Fruit fly (Drosophila melanogaster): ENCODE results near the gene CG9632.

Gene CG9632

DNA sequence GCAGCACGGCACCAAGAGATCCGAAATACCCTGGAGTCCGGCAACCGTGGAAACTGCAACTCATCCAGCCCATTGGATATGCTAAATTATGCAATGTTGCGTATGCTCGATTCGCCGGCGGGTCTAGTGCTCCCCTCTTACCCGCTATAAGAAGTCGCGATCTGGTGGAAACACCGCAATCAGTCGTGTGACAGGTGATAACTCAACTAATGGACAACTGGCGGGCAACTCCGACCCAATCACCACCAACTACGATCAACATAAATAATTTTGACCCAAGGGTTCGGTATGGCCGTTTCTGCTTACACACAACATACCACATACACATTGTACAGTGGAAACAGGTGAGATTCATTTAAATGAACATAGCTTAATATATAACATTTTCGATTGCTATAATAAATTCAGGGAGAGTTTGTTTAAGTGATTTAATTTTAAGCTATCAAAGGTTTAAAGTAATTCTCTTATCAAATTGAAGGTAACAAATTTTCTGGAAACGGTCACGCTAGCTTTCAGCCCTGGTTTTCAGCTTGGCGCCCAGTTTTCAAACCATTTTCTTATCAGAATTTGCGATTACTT, 2.7 kb upstream of the CG9632 start, which contains the start of gene Hmt-1 (continued):
- TF ChIP-seq Awh (GFP tag; IDR thresholded peaks at IDR 0.05) (no peak), CG13424 (tag; optimal IDR thresholded peaks at IDR 0.05) (peak; percentile 5), ac (GFP tag; optimal IDR thresholded peaks at IDR 0.05) (no peak), H2.0 (GFP tag; IDR thresholded peaks at IDR 0.05) (no peak), al (GFP tag; IDR thresholded peaks at IDR 0.05) (no peak), CHES-1-like (GFP tag; optimal IDR thresholded peaks at IDR 0.05) (peak; percentile 3), Mad (GFP tag; optimal IDR thresholded peaks at IDR 0.05) (no peak), CG7357 (GFP tag; IDR thresholded peaks at IDR 0.05) (peak; percentile 92), sens (GFP tag) (peak; percentile 83), rib (GFP tag; IDR thresholded peaks at IDR 0.05) (no peak), ab (GFP tag; optimal IDR thresholded peaks at IDR 0.05) (no peak), phol (tag; optimal IDR thresholded peaks at IDR 0.05) (peak; percentile 57), vfl (GFP tag; optimal IDR thresholded peaks at IDR 0.05) (no peak), CG9797 (GFP tag; optimal IDR thresholded peaks at IDR 0.05) (peak; percentile 92), lilli (GFP tag; optimal IDR thresholded peaks at IDR 0.05) (peak; percentile 43), dpn (GFP tag; optimal IDR thresholded peaks at IDR 0.05) (no peak), HLH4C (GFP tag; IDR thresholded peaks at IDR 0.05; ENCODE audit: partially characterized antibody) (no peak), E2f1 (GFP tag; IDR thresholded peaks at IDR 0.05) (no peak), Sox100B (GFP tag; optimal IDR thresholded peaks at IDR 0.05) (no peak), wek (GFP tag; optimal IDR thresholded peaks at IDR 0.05) (no peak), CG13775 (GFP tag; optimal IDR thresholded peaks at IDR 0.05) (no peak), Jarid2 (GFP tag; optimal IDR thresholded peaks at IDR 0.05) (peak; percentile 51), tna (GFP tag; IDR thresholded peaks at IDR 0.05; ENCODE audit: partially characterized antibody) (no peak), CG13624 (GFP tag; optimal IDR thresholded peaks at IDR 0.05) (no peak), Dad (GFP tag; optimal IDR thresholded peaks at IDR 0.05) (no peak), CG7786 (GFP tag; optimal IDR thresholded peaks at IDR 0.05) (no peak), pum (GFP tag; optimal IDR thresholded peaks at IDR 0.05) (no peak), amos (GFP tag; IDR thresholded peaks at IDR 0.05; ENCODE audit: partially characterized antibody) (no peak), abd-A (tag; optimal IDR thresholded peaks at IDR 0.05) (no peak), CG12659 (GFP tag; optimal IDR thresholded peaks at IDR 0.05) (peak; percentile 54), Hmr (GFP tag; optimal IDR thresholded peaks at IDR 0.05) (peak; percentile 8), CG9876 (GFP tag; optimal IDR thresholded peaks at IDR 0.05) (no peak), luna (GFP tag; optimal IDR thresholded peaks at IDR 0.05) (no peak), gsb (GFP tag; IDR thresholded peaks at IDR 0.05) (no peak), Dip2 (GFP tag; IDR thresholded peaks at IDR 0.05) (no peak), row (GFP tag; IDR thresholded peaks at IDR 0.05) (peak; percentile 67), HmgZ (tag; optimal IDR thresholded peaks at IDR 0.05) (peak; percentile 42), trh (GFP tag; optimal IDR thresholded peaks at IDR 0.05) (no peak), CG2120 (GFP tag; optimal IDR thresholded peaks at IDR 0.05) (peak; percentile 31), HHEX (GFP tag; optimal IDR thresholded peaks at IDR 0.05) (no peak), sima (GFP tag; optimal IDR thresholded peaks at IDR 0.05) (no peak), ap (GFP tag; IDR thresholded peaks at IDR 0.05) (no peak), Lpt (GFP tag; optimal IDR thresholded peaks at IDR 0.05) (no peak), CG2116 (GFP tag; optimal IDR thresholded peaks at IDR 0.05) (peak; percentile 61), bigmax (GFP tag; optimal IDR thresholded peaks at IDR 0.05) (no peak), CG17802 (tag; optimal IDR thresholded peaks at IDR 0.05) (no peak), CG14965 (GFP tag; optimal IDR thresholded peaks at IDR 0.05; ENCODE audit: borderline replicate concordance) (no peak), Atf3 (GFP tag; optimal IDR thresholded peaks at IDR 0.05) (no peak), CG12769 (tag; optimal IDR thresholded peaks at IDR 0.05) (no peak), Trl (optimal IDR thresholded peaks at IDR 0.05) (no peak), Trl (GFP tag; optimal IDR thresholded peaks at IDR 0.05) (no peak), CG6272 (GFP tag; IDR thresholded peaks at IDR 0.05) (no peak)

All from whole organism, embryonic.